Fruit fly (Drosophila melanogaster) whole organism, prepupa: ENCODE results near the gene CG33796.

Source experiments
- Blimp-1 ChIP-seq: fragments of 200-800 bp; sonication (Bioruptor generic); optimal IDR thresholded peaks from 3 replicates; lab custom pipeline; 2017; ENCODE audit warnings: missing biosample characterization, missing genetic modification characterization, mild to moderate bottlenecking, moderate library complexity, missing genetic modification reagents
- CG34406 ChIP-seq: fragments of 200-800 bp; sonication (Bioruptor generic); optimal IDR thresholded peaks from 3 replicates; lab custom pipeline; 2016; ENCODE audit warnings: missing biosample characterization, missing genetic modification characterization
- CG6792 ChIP-seq: fragments of 200-800 bp; sonication (Bioruptor generic); optimal IDR thresholded peaks from 3 replicates; lab custom pipeline; 2016; ENCODE audit warnings: missing biosample characterization, missing genetic modification characterization
- Lpt ChIP-seq: fragments of 200-800 bp; sonication (Bioruptor generic); optimal IDR thresholded peaks from 3 replicates; lab custom pipeline; 2016; ENCODE audit warnings: missing biosample characterization, missing genetic modification characterization
- Smox ChIP-seq: fragments of 200-800 bp; sonication (Bioruptor generic); optimal IDR thresholded peaks from 3 replicates; lab custom pipeline; 2016; ENCODE audit warnings: missing biosample characterization, missing genetic modification characterization
- ss ChIP-seq, 2 experiments: fragments of 200-800 bp; sonication (Bioruptor generic); optimal IDR thresholded peaks; 2 replicates in 1 of 2; 3 replicates in 1 of 2; lab custom pipeline; 2017 to 2018; ENCODE audit warnings: mild to moderate bottlenecking in 2 of 2, missing biosample characterization in 2 of 2, missing genetic modification characterization in 2 of 2, moderate library complexity in 1 of 2

DNA sequence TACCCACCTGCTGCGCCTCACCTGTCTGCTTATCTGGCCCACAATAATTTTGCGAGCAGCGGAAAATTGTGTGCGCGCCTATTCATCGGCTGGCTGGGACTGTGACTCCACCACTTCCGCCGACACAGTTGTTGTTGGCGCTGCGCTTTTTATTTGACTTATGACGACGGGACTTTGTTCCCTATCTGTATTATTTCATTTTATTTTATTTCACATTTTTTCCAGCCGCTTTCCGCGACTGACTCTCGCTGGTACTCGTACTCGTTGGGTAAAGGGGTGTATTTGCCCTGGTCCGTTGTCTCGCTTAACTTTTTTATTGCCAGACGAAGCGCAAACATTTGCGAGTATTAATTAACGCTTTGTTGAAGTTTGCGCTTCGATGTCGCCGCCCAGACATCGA, 21.0 kb upstream of the CG33796 start:
- TF ChIP-seq Blimp-1 (GFP tag; lab: Kevin White, UChicago) (no peak), ss (GFP tag; optimal IDR thresholded peaks at IDR 0.05; lab: Kevin White, UChicago) (peak; percentile 67 to 72), CG6792 (GFP tag; lab: Kevin White, UChicago) (no peak), CG34406 (no peak), Lpt (GFP tag; lab: Kevin White, UChicago) (no peak), Smox (GFP tag; lab: Kevin White, UChicago) (no peak)
